Fruit fly (Drosophila melanogaster): ENCODE measurements around the gene CG13698.

CG13698 gene

DNA sequence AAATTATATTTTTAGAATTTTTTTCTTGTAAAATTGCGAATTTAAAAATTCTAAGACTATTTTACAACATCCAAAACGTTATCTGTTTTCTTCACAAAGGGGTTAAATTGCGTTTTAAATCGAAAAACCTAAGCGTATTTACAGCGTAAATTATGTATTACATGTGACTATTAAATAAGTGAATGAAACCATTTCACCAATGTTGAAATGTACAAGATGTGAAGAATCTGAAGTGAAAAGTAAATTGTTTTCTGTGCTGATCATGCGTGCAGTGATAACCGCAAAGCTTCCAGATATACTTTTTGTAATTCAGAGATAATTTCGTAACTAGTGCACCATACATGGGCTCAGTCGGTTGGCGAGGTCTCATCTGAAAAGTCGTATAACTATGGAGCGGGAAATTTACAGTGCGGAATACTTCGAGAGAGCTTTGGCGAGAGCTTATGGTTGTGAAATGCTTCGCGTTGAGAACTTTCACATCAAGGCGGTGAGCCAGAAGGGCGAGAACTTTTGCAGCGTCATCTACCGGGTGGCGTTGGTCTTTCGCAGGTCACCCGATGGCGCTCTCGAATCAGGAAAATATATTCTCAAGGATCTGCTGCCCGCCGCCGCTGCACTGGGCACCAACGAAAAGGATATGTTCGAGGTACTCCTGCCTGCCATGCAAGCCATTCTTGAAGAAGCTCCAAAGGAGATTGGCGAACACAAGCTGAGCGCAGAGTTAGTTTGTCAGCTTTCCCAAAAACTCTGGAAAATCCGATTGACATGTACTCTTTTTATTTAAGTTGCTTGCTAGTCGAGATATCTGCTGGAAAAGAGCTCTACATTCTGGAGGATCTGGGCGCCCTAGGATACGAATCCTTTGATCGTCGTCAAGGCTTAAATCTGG lies 8.3 kb upstream of the CG13698 start (continued):
- TF ChIP-seq CG15696 (tag; optimal IDR thresholded peaks at IDR 0.05) (no peak), chinmo (GFP tag; IDR thresholded peaks at IDR 0.05; ENCODE audit: partially characterized antibody) (peak; percentile 91), CkIIα-i1 (GFP tag; IDR thresholded peaks at IDR 0.05) (no peak), CG13894 (tag; optimal IDR thresholded peaks at IDR 0.05) (peak; percentile 87), sens-2 (GFP tag; IDR thresholded peaks at IDR 0.05) (no peak), dysf (GFP tag; IDR thresholded peaks at IDR 0.05) (peak; percentile 67), CG32772 (GFP tag; IDR thresholded peaks at IDR 0.05) (no peak), C15 (GFP tag; IDR thresholded peaks at IDR 0.05) (0 out of 3 replicates have a peak, but pooled peaks have one; percentile 33), CG2120 (GFP tag; optimal IDR thresholded peaks at IDR 0.05) (peak; percentile 20), Hsf (GFP tag; optimal IDR thresholded peaks at IDR 0.05) (peak; percentile 28), sc (optimal IDR thresholded peaks at IDR 0.05) (no peak), sc (GFP tag; optimal IDR thresholded peaks at IDR 0.05) (no peak), CG7963 (GFP tag; IDR thresholded peaks at IDR 0.05; ENCODE audit: partially characterized antibody) (no peak), CG10431 (GFP tag; optimal IDR thresholded peaks at IDR 0.05) (peak; percentile 95), CG11247 (GFP tag; IDR thresholded peaks at IDR 0.05) (peak; percentile 69), TFAM (GFP tag; optimal IDR thresholded peaks at IDR 0.05) (no peak), grn (GFP tag; optimal IDR thresholded peaks at IDR 0.05) (peak; percentile 73), CG5953 (GFP tag; IDR thresholded peaks at IDR 0.05) (peak; percentile 62; the same call in 1 of the 2 replicates), tin (GFP tag; optimal IDR thresholded peaks at IDR 0.05) (peak; percentile 24), chif (GFP tag; optimal IDR thresholded peaks at IDR 0.05) (peak in 1 of 2 experiments; percentile 27), CG15011 (GFP tag; optimal IDR thresholded peaks at IDR 0.05) (peak; percentile 24), HLH3B (GFP tag; IDR thresholded peaks at IDR 0.05) (peak; percentile 50; the same call in 1 of the 2 replicates), CG34422 (GFP tag; IDR thresholded peaks at IDR 0.05) (0 out of 3 replicates have a peak, but pooled peaks have one; percentile 16), CG8089 (GFP tag; optimal IDR thresholded peaks at IDR 0.05) (peak; percentile 26), CG2712 (tag; optimal IDR thresholded peaks at IDR 0.05) (peak; percentile 33), CG18476 (GFP tag; optimal IDR thresholded peaks at IDR 0.05) (no peak), CG18619 (GFP tag; optimal IDR thresholded peaks at IDR 0.05) (peak; percentile 15), h (optimal IDR thresholded peaks at IDR 0.05) (no peak), NFAT (GFP tag; IDR thresholded peaks at IDR 0.05) (peak; percentile 37; the same call in 1 of the 2 replicates), CG12299 (tag; optimal IDR thresholded peaks at IDR 0.05) (no peak), pum (GFP tag; optimal IDR thresholded peaks at IDR 0.05) (no peak), CG4617 (GFP tag; optimal IDR thresholded peaks at IDR 0.05; ENCODE audit: borderline replicate concordance) (no peak), oc (tag; optimal IDR thresholded peaks at IDR 0.05) (no peak), pros (GFP tag; optimal IDR thresholded peaks at IDR 0.05) (no peak), hb (GFP tag; IDR thresholded peaks at IDR 0.05; ENCODE audit: partially characterized antibody) (no peak), CG5245 (GFP tag; optimal IDR thresholded peaks at IDR 0.05) (peak; percentile 35), Nf-YC (tag; optimal IDR thresholded peaks at IDR 0.05) (no peak), CG14050 (GFP tag; IDR thresholded peaks at IDR 0.05) (peak; percentile 15; the same call in 1 of the 3 replicates), tll (GFP tag; optimal IDR thresholded peaks at IDR 0.05) (no peak), CG8478 (optimal IDR thresholded peaks at IDR 0.05) (no peak), ssp (GFP tag; IDR thresholded peaks at IDR 0.05) (no peak), CG4424 (GFP tag; optimal IDR thresholded peaks at IDR 0.05) (no peak), Stat92E (GFP tag; optimal IDR thresholded peaks at IDR 0.05) (no peak), Gug (GFP tag; IDR thresholded peaks at IDR 0.05) (no peak), CG30020 (tag; optimal IDR thresholded peaks at IDR 0.05) (no peak), BEAF-32 (GFP tag; optimal IDR thresholded peaks at IDR 0.05) (no peak), gro (GFP tag; optimal IDR thresholded peaks at IDR 0.05) (peak; percentile 46), Six4 (GFP tag; optimal IDR thresholded peaks at IDR 0.05) (no peak), Rfx (GFP tag; IDR thresholded peaks at IDR 0.05) (peak; percentile 79), B-H1 (GFP tag; IDR thresholded peaks at IDR 0.05) (no peak)
